Worm (Caenorhabditis elegans): ENCODE measurements around the gene clec-257.

clec-257 gene

ce11 chrV:18790658-18791057, 17.8 kb downstream of the clec-257 start, which contains the start of gene nhr-231:
nhr-231 (plus strand) TSS chrV:18790958.
- TF ChIP-seq dao-5 (tag; optimal IDR thresholded peaks at IDR 0.05) (no peak), him-1 (tag; optimal IDR thresholded peaks at IDR 0.05) (no peak), W03F9.2 (tag; optimal IDR thresholded peaks at IDR 0.05) (no peak)

- TF ChIP-seq W03F9.2 (tag; optimal IDR thresholded peaks at IDR 0.05), result no peak
- no peak for TF ChIP-seq him-1 (tag; optimal IDR thresholded peaks at IDR 0.05)
- TF ChIP-seq dao-5 (tag; optimal IDR thresholded peaks at IDR 0.05), result no peak
Observed at ce11 chrV:18800811-18801210, 27.9 kb downstream of the clec-257 start, which contains the start of gene nhr-170. nhr-170 (minus strand) TSS chrV:18800826.

- no peak for TF ChIP-seq him-1 (tag; optimal IDR thresholded peaks at IDR 0.05)
- TF ChIP-seq W03F9.2 (tag; optimal IDR thresholded peaks at IDR 0.05), result no peak
- no peak for TF ChIP-seq dao-5 (tag; optimal IDR thresholded peaks at IDR 0.05)
Observed at ce11 chrV:18802077-18802476, 29.2 kb downstream of the clec-257 start, which contains the start of gene C54E10.11. C54E10.11 (minus strand) TSS chrV:18802177.

- TF ChIP-seq him-1 (tag; optimal IDR thresholded peaks at IDR 0.05) (no peak), W03F9.2 (tag; optimal IDR thresholded peaks at IDR 0.05) (no peak), dao-5 (tag; optimal IDR thresholded peaks at IDR 0.05) (no peak)
Observed at ce11 chrV:18803260-18803659, 30.4 kb downstream of the clec-257 start, which contains the start of gene C54E10.10. C54E10.10 (minus strand) TSS chrV:18803360.

- TF ChIP-seq him-1 (tag; optimal IDR thresholded peaks at IDR 0.05), result no peak
- TF ChIP-seq dao-5 (tag; optimal IDR thresholded peaks at IDR 0.05), result no peak
- TF ChIP-seq W03F9.2 (tag; optimal IDR thresholded peaks at IDR 0.05), result no peak
Observed at ce11 chrV:18806409-18806808, 33.5 kb downstream of the clec-257 start, which contains the start of gene sri-10. sri-10 (minus strand) TSS chrV:18806509.

- TF ChIP-seq W03F9.2 (tag; optimal IDR thresholded peaks at IDR 0.05) (no peak), dao-5 (tag; optimal IDR thresholded peaks at IDR 0.05) (no peak), him-1 (tag; optimal IDR thresholded peaks at IDR 0.05) (no peak)
Observed at ce11 chrV:18808621-18809020, 35.8 kb downstream of the clec-257 start, which contains the start of gene C54E10.6. C54E10.6 (minus strand) TSS chrV:18808729.

- TF ChIP-seq W03F9.2 (tag; optimal IDR thresholded peaks at IDR 0.05), result no peak
- no peak for TF ChIP-seq him-1 (tag; optimal IDR thresholded peaks at IDR 0.05)
- TF ChIP-seq dao-5 (tag; optimal IDR thresholded peaks at IDR 0.05), result no peak
Observed at ce11 chrV:18810705-18811104, 37.8 kb downstream of the clec-257 start, which contains the start of gene C54E10.3. C54E10.3 (plus strand) TSS chrV:18811005.

- TF ChIP-seq W03F9.2 (tag; optimal IDR thresholded peaks at IDR 0.05) (no peak), him-1 (tag; optimal IDR thresholded peaks at IDR 0.05) (no peak), dao-5 (tag; optimal IDR thresholded peaks at IDR 0.05) (no peak)
Observed at ce11 chrV:18811360-18811759, 38.5 kb downstream of the clec-257 start, which contains the start of gene C54E10.7. C54E10.7 (plus strand) TSS chrV:18811660.

- no peak for TF ChIP-seq him-1 (tag; optimal IDR thresholded peaks at IDR 0.05)
- TF ChIP-seq W03F9.2 (tag; optimal IDR thresholded peaks at IDR 0.05), result no peak
- TF ChIP-seq dao-5 (tag; optimal IDR thresholded peaks at IDR 0.05), result no peak
Observed at ce11 chrV:18819643-18820042, 46.8 kb downstream of the clec-257 start, which contains the start of gene ncs-5. ncs-5 (plus strand) TSS chrV:18819766.

- TF ChIP-seq W03F9.2 (tag; optimal IDR thresholded peaks at IDR 0.05) (no peak), dao-5 (tag; optimal IDR thresholded peaks at IDR 0.05) (no peak), him-1 (tag; optimal IDR thresholded peaks at IDR 0.05) (no peak)
Observed at ce11 chrV:18821569-18821968, 48.7 kb downstream of the clec-257 start.
